Worm (Caenorhabditis elegans): ENCODE data around the gene C49A9.5.

ce11 chrIV:6239993-6240392 is 26.5 kb downstream of the C49A9.5 start, which contains the start of gene F58F9.9:
- TF ChIP-seq madf-2 (tag; optimal IDR thresholded peaks at IDR 0.05) = no peak
- no peak for TF ChIP-seq elt-2 (tag; optimal IDR thresholded peaks at IDR 0.05)
- no peak for TF ChIP-seq nfya-1 (tag; optimal IDR thresholded peaks at IDR 0.05)
- no peak for TF ChIP-seq ceh-34 (tag; optimal IDR thresholded peaks at IDR 0.05)
- TF ChIP-seq ama-1 (optimal IDR thresholded peaks at IDR 0.05) = no peak
